Worm (Caenorhabditis elegans) whole organism, late embryonic: ENCODE data around the gene nhx-1.

ENCODE experiments used
- C08G9.2 ChIP-seq: sonication (generic microtip); optimal IDR thresholded peaks from 2 replicates; lab custom pipeline; 2016; ENCODE audit warnings: mild to moderate bottlenecking, missing genetic modification characterization, moderate library complexity, missing compliant biosample characterization
- C38D4.7 ChIP-seq: fragments of 200-800 bp; sonication (Bioruptor generic); optimal IDR thresholded peaks from 2 replicates; lab custom pipeline; 2018; ENCODE audit warnings: mild to moderate bottlenecking, missing genetic modification characterization, moderate library complexity, missing compliant biosample characterization
- F13H6.1 ChIP-seq: sonication (generic microtip); optimal IDR thresholded peaks from 2 replicates; lab custom pipeline; 2016; ENCODE audit warnings: missing genetic modification characterization, missing compliant biosample characterization
- K02D7.2 ChIP-seq: sonication (generic microtip); optimal IDR thresholded peaks from 2 replicates; lab custom pipeline; 2017; ENCODE audit warnings: mild to moderate bottlenecking, missing genetic modification characterization, missing compliant biosample characterization
- K09A11.1 ChIP-seq: sonication (generic microtip); optimal IDR thresholded peaks from 2 replicates; lab custom pipeline; 2017; ENCODE audit warnings: antibody characterized with exemption, mild to moderate bottlenecking, missing genetic modification characterization, missing compliant biosample characterization; ENCODE audit not compliant: insufficient read depth
- T23F11.4 ChIP-seq: fragments of 200-800 bp; sonication (Bioruptor generic); optimal IDR thresholded peaks from 2 replicates; lab custom pipeline; 2018; ENCODE audit warnings: mild to moderate bottlenecking, missing genetic modification characterization, missing compliant biosample characterization
- ahr-1 ChIP-seq: sonication (generic microtip); optimal IDR thresholded peaks from 2 replicates; lab custom pipeline; 2016; ENCODE audit warnings: missing genetic modification characterization, missing compliant biosample characterization
- ama-1 ChIP-seq: fragments of 150-350 bp; optimal IDR thresholded peaks from 2 replicates; lab custom pipeline; 2014
- ceh-14 ChIP-seq: sonication (generic microtip); optimal IDR thresholded peaks from 2 replicates; lab custom pipeline; 2016; ENCODE audit warnings: missing genotype, missing genetic modification characterization, missing compliant biosample characterization
- ceh-18 ChIP-seq: sonication (generic microtip); optimal IDR thresholded peaks from 2 replicates; lab custom pipeline; 2016; ENCODE audit warnings: missing genetic modification characterization, missing compliant biosample characterization
- ceh-19 ChIP-seq: fragments of 200-800 bp; sonication (Bioruptor generic); optimal IDR thresholded peaks from 2 replicates; lab custom pipeline; 2018; ENCODE audit warnings: mild to moderate bottlenecking, missing genetic modification characterization, missing compliant biosample characterization
- ceh-2 ChIP-seq: sonication (generic microtip); optimal IDR thresholded peaks from 2 replicates; lab custom pipeline; 2016; ENCODE audit warnings: missing genotype, missing genetic modification characterization, missing compliant biosample characterization
- ceh-24 ChIP-seq: sonication (generic microtip); optimal IDR thresholded peaks from 2 replicates; lab custom pipeline; 2016; ENCODE audit warnings: mild to moderate bottlenecking, missing genetic modification characterization, missing compliant biosample characterization
- ceh-30 ChIP-seq: fragments of 150-350 bp; optimal IDR thresholded peaks from 2 replicates; lab custom pipeline; 2014; ENCODE audit warnings: missing biosample characterization, missing genetic modification characterization
- ceh-48 ChIP-seq: sonication (generic microtip); optimal IDR thresholded peaks from 2 replicates; lab custom pipeline; 2016; ENCODE audit warnings: missing genetic modification characterization, inconsistent platforms, missing compliant biosample characterization
- che-1 ChIP-seq: sonication (generic microtip); optimal IDR thresholded peaks from 2 replicates; lab custom pipeline; 2016; ENCODE audit warnings: mild to moderate bottlenecking, missing genetic modification characterization, missing compliant biosample characterization
- dve-1 ChIP-seq: sonication (generic microtip); optimal IDR thresholded peaks from 2 replicates; lab custom pipeline; 2017; ENCODE audit warnings: antibody characterized with exemption, mild to moderate bottlenecking, missing genetic modification characterization, missing compliant biosample characterization
- elt-2 ChIP-seq: sonication (generic microtip); optimal IDR thresholded peaks from 2 replicates; lab custom pipeline; 2016; ENCODE audit warnings: missing genetic modification reagents, missing genetic modification characterization, missing compliant biosample characterization
- fkh-10 ChIP-seq: fragments of 150-350 bp; optimal IDR thresholded peaks from 2 replicates; lab custom pipeline; 2014; ENCODE audit warnings: missing biosample characterization, missing genetic modification reagents, missing genetic modification characterization
- fkh-6 ChIP-seq: sonication (generic microtip); optimal IDR thresholded peaks from 2 replicates; lab custom pipeline; 2016; ENCODE audit warnings: missing genetic modification characterization, missing compliant biosample characterization
- hlh-30 ChIP-seq: sonication (generic microtip); optimal IDR thresholded peaks from 2 replicates; lab custom pipeline; 2017; ENCODE audit warnings: antibody characterized with exemption, missing genetic modification characterization, missing compliant biosample characterization; ENCODE audit not compliant: insufficient read depth
- hlh-6 ChIP-seq: sonication (generic microtip); optimal IDR thresholded peaks from 2 replicates; lab custom pipeline; 2016; ENCODE audit warnings: missing genotype, missing genetic modification characterization, missing compliant biosample characterization
- hlh-8 ChIP-seq: sonication (generic microtip); optimal IDR thresholded peaks from 2 replicates; lab custom pipeline; 2016; ENCODE audit warnings: missing genotype, missing genetic modification characterization, missing compliant biosample characterization
- lin-11 ChIP-seq: fragments of 200-800 bp; sonication (Bioruptor generic); optimal IDR thresholded peaks from 2 replicates; lab custom pipeline; 2018; ENCODE audit warnings: mild to moderate bottlenecking, missing genetic modification characterization, missing compliant biosample characterization
- nfya-1 ChIP-seq: sonication (generic microtip); optimal IDR thresholded peaks from 2 replicates; lab custom pipeline; 2017; ENCODE audit warnings: missing genetic modification characterization, mild to moderate bottlenecking, missing compliant biosample characterization, antibody characterized with exemption, moderate library complexity
- nhr-11 ChIP-seq: fragments of 150-350 bp; optimal IDR thresholded peaks from 2 replicates; lab custom pipeline; 2014; ENCODE audit warnings: missing biosample characterization, missing genetic modification characterization
- nhr-232 ChIP-seq: sonication (generic microtip); optimal IDR thresholded peaks from 2 replicates; lab custom pipeline; 2016; ENCODE audit warnings: missing genetic modification characterization, missing compliant biosample characterization
- npax-4 ChIP-seq: sonication (generic microtip); optimal IDR thresholded peaks from 2 replicates; lab custom pipeline; 2016; ENCODE audit warnings: missing genetic modification characterization, missing compliant biosample characterization
- pag-3 ChIP-seq: sonication (generic microtip); optimal IDR thresholded peaks from 2 replicates; lab custom pipeline; 2016; ENCODE audit warnings: missing compliant biosample characterization, missing genetic modification characterization, borderline replicate concordance
- pha-2 ChIP-seq: sonication (generic microtip); optimal IDR thresholded peaks from 2 replicates; lab custom pipeline; 2017; ENCODE audit warnings: mild to moderate bottlenecking, missing genetic modification characterization, missing compliant biosample characterization
- pha-4 ChIP-seq: fragments of 150-350 bp; optimal IDR thresholded peaks from 2 replicates; lab custom pipeline; 2018; ENCODE audit warnings: missing biosample characterization, missing genetic modification reagents, missing genetic modification characterization
- pqm-1 ChIP-seq: sonication (generic microtip); optimal IDR thresholded peaks from 2 replicates; lab custom pipeline; 2016; ENCODE audit warnings: missing genetic modification characterization, missing compliant biosample characterization
- pros-1 ChIP-seq: fragments of 150-350 bp; optimal IDR thresholded peaks from 2 replicates; lab custom pipeline; 2014; ENCODE audit warnings: missing biosample characterization, missing genetic modification reagents, missing genetic modification characterization
- ref-2 ChIP-seq: sonication (generic microtip); optimal IDR thresholded peaks from 2 replicates; lab custom pipeline; 2016; ENCODE audit warnings: missing genetic modification characterization, missing compliant biosample characterization
- sox-2 ChIP-seq: fragments of 200-800 bp; sonication (Bioruptor generic); IDR thresholded peaks from 2 replicates; pipeline ENCODE4 v1.3.6; 2022; ENCODE audit warnings: missing genetic modification reagents, missing genetic modification characterization, missing compliant biosample characterization
- syd-9 ChIP-seq: sonication (generic microtip); optimal IDR thresholded peaks from 2 replicates; lab custom pipeline; 2016; ENCODE audit warnings: mild to moderate bottlenecking, missing genetic modification characterization, moderate library complexity, missing compliant biosample characterization
- tbx-2 ChIP-seq: sonication (generic microtip); optimal IDR thresholded peaks from 2 replicates; lab custom pipeline; 2016; ENCODE audit warnings: missing genetic modification characterization, missing compliant biosample characterization
- tbx-7 ChIP-seq: sonication (generic microtip); optimal IDR thresholded peaks from 2 replicates; lab custom pipeline; 2016; ENCODE audit warnings: missing genotype, missing genetic modification characterization, missing compliant biosample characterization
- unc-42 ChIP-seq: sonication (generic microtip); optimal IDR thresholded peaks from 2 replicates; lab custom pipeline; 2016; ENCODE audit warnings: missing genotype, missing genetic modification characterization, missing compliant biosample characterization
- unc-55 ChIP-seq: sonication (generic microtip); optimal IDR thresholded peaks from 2 replicates; lab custom pipeline; 2017; ENCODE audit warnings: missing biosample characterization, missing genetic modification reagents, missing genetic modification characterization
- unc-86 ChIP-seq: sonication (generic microtip); optimal IDR thresholded peaks from 2 replicates; lab custom pipeline; 2016; ENCODE audit warnings: missing genetic modification characterization, missing compliant biosample characterization
- zip-5 ChIP-seq: sonication (generic microtip); optimal IDR thresholded peaks from 2 replicates; lab custom pipeline; 2016; ENCODE audit warnings: missing genetic modification characterization, missing compliant biosample characterization
- ztf-16 ChIP-seq: sonication (generic microtip); optimal IDR thresholded peaks from 2 replicates; lab custom pipeline; 2017; ENCODE audit warnings: missing genetic modification characterization, missing compliant biosample characterization

The nhx-1 gene

ce11 chrX:16042480-16042879, 25.6 kb downstream of the nhx-1 start:
- no peak for TF ChIP-seq ceh-19 (GFP tag; lab: Kevin White, UChicago)
- no peak for TF ChIP-seq npax-4 (tag; lab: Kevin White, UChicago)
- TF ChIP-seq F13H6.1 (tag; lab: Kevin White, UChicago), result no peak
- no peak for TF ChIP-seq unc-42
- no peak for TF ChIP-seq hlh-6 (tag; lab: Kevin White, UChicago)
- TF ChIP-seq ceh-48 (tag; lab: Kevin White, UChicago), result no peak
- TF ChIP-seq pros-1 (tag; lab: Kevin White, UChicago), result no peak
- TF ChIP-seq, all 69 proteins: peak for 0

ce11 chrX:16044325-16044724, 27.4 kb downstream of the nhx-1 start:
- peak; percentile 24 for TF ChIP-seq unc-42
- TF ChIP-seq sox-2, result no peak

- TF ChIP-seq T23F11.4 (GFP tag; lab: Kevin White, UChicago), result no peak
- TF ChIP-seq elt-2 (tag; lab: Kevin White, UChicago), result no peak
- TF ChIP-seq ceh-30 (tag; lab: Kevin White, UChicago), result no peak
- no peak for TF ChIP-seq fkh-10 (GFP tag; lab: Kevin White, UChicago)
- TF ChIP-seq sox-2, result no peak
- no peak for TF ChIP-seq nhr-11 (tag; lab: Kevin White, UChicago)
- no peak for TF ChIP-seq hlh-8
- no peak for TF ChIP-seq tbx-7
- TF ChIP-seq ceh-18, result no peak
- TF ChIP-seq syd-9 (tag; lab: Kevin White, UChicago), result no peak
- TF ChIP-seq K02D7.2 (tag; lab: Kevin White, UChicago), result no peak
Measured at ce11 chrX:16046379-16046778, 29.5 kb downstream of the nhx-1 start.

ce11 chrX:16049573-16049972, 32.7 kb downstream of the nhx-1 start, which contains the start of gene cpd-2:
Gene cpd-2, plus strand, starts transcription at chrX:16049873.
- no peak for TF ChIP-seq sox-2
- no peak for TF ChIP-seq ceh-24 (tag; lab: Kevin White, UChicago)
- TF ChIP-seq pqm-1 (tag; lab: Kevin White, UChicago), result no peak
- TF ChIP-seq unc-86 (tag; lab: Kevin White, UChicago), result no peak
- TF ChIP-seq zip-5 (tag; lab: Kevin White, UChicago), result no peak
- TF ChIP-seq lin-11 (tag; lab: Kevin White, UChicago), result no peak
- TF ChIP-seq ceh-30 (tag; lab: Kevin White, UChicago), result no peak
- no peak for TF ChIP-seq pha-2 (tag; lab: Kevin White, UChicago)
- TF ChIP-seq C08G9.2, result no peak
- TF ChIP-seq ceh-19 (GFP tag; lab: Kevin White, UChicago), result no peak
- TF ChIP-seq fkh-6 (tag; lab: Kevin White, UChicago), result no peak
- no peak for TF ChIP-seq hlh-6 (tag; lab: Kevin White, UChicago)
- TF ChIP-seq ahr-1, result no peak
- no peak for TF ChIP-seq che-1 (tag; lab: Kevin White, UChicago)
- no peak for TF ChIP-seq C38D4.7 (GFP tag; lab: Kevin White, UChicago)
- TF ChIP-seq ama-1 (lab: Kevin White, UChicago), result no peak
- TF ChIP-seq unc-55 (GFP tag; lab: Kevin White, UChicago), result no peak
- no peak for TF ChIP-seq tbx-2 (tag; lab: Kevin White, UChicago)
- no peak for TF ChIP-seq unc-42
- TF ChIP-seq nfya-1 (tag; lab: Kevin White, UChicago), result no peak

ce11 chrX:16055245-16055644, 38.3 kb downstream of the nhx-1 start, which contains the start of gene T27A8.7:
Gene T27A8.7, plus strand, starts transcription at chrX:16055545.
- no peak for TF ChIP-seq fkh-6 (tag; lab: Kevin White, UChicago)

- peak; percentile 33 for TF ChIP-seq hlh-30 (tag; lab: Kevin White, UChicago)
- peak; percentile 17 for TF ChIP-seq ceh-2 (tag; lab: Kevin White, UChicago)
- TF ChIP-seq ztf-16 (tag; lab: Kevin White, UChicago), result peak; percentile 58
- peak; percentile 92 for TF ChIP-seq nfya-1 (tag; lab: Kevin White, UChicago)
- no peak for TF ChIP-seq pha-2 (tag; lab: Kevin White, UChicago)
- TF ChIP-seq unc-86 (tag; lab: Kevin White, UChicago), result peak; percentile 28
- peak; percentile 63 for TF ChIP-seq hlh-8
- peak; percentile 78 for TF ChIP-seq tbx-2 (tag; lab: Kevin White, UChicago)
- TF ChIP-seq ref-2 (tag; lab: Kevin White, UChicago), result peak; percentile 81
- no peak for TF ChIP-seq fkh-6 (tag; lab: Kevin White, UChicago)
- TF ChIP-seq ceh-19 (GFP tag; lab: Kevin White, UChicago), result no peak
- no peak for TF ChIP-seq T23F11.4 (GFP tag; lab: Kevin White, UChicago)
- TF ChIP-seq K09A11.1 (tag; lab: Kevin White, UChicago), result peak; percentile 53
- TF ChIP-seq dve-1 (tag; lab: Kevin White, UChicago), result peak; percentile 87
- TF ChIP-seq nhr-232 (tag; lab: Kevin White, UChicago), result no peak
- no peak for TF ChIP-seq pag-3 (tag; lab: Kevin White, UChicago)
- TF ChIP-seq ceh-14, result peak; percentile 6
- TF ChIP-seq pha-4, result no peak
Measured at ce11 chrX:16056404-16056803, 39.5 kb downstream of the nhx-1 start.
